Fruit fly (Drosophila melanogaster) whole organism, embryonic: ENCODE measurements around the gene CG14212.

Experiments used
- Adf1 ChIP-seq: fragments of 200-800 bp; sonication (Bioruptor generic); IDR thresholded peaks from 2 replicates; pipeline ENCODE4 v1.3.6; 2022; ENCODE audit warnings: missing biosample characterization, missing genetic modification characterization
- Bgb ChIP-seq: fragments of 200-800 bp; sonication (Bioruptor generic); IDR thresholded peaks from 2 replicates; pipeline ENCODE4 v1.3.6; 2022; ENCODE audit warnings: missing biosample characterization, missing genetic modification characterization; ENCODE audit not compliant: partially characterized antibody
- CG10366 ChIP-seq: fragments of 200-800 bp; sonication (Bioruptor generic); IDR thresholded peaks from 2 replicates; pipeline ENCODE4 v1.3.6; 2022; ENCODE audit warnings: missing biosample characterization, missing genetic modification characterization
- CG10431 ChIP-seq: fragments of 200-800 bp; sonication (Bioruptor generic); optimal IDR thresholded peaks from 3 replicates; lab custom pipeline; 2018; ENCODE audit warnings: missing biosample characterization, mild to moderate bottlenecking, missing genetic modification characterization
- CG10543 ChIP-seq: fragments of 200-800 bp; sonication (Bioruptor generic); optimal IDR thresholded peaks from 3 replicates; lab custom pipeline; 2017; ENCODE audit warnings: missing biosample characterization, mild to moderate bottlenecking, missing genetic modification characterization, moderate library complexity
- CG12659 ChIP-seq: fragments of 200-800 bp; sonication (Bioruptor generic); optimal IDR thresholded peaks from 3 replicates; lab custom pipeline; 2017; ENCODE audit warnings: mild to moderate bottlenecking, missing biosample characterization, missing genetic modification reagents, missing genetic modification characterization
- CG12769 ChIP-seq: fragments of 200-800 bp; sonication (Bioruptor generic); optimal IDR thresholded peaks from 2 replicates; lab custom pipeline; 2019; ENCODE audit warnings: missing biosample characterization, mild to moderate bottlenecking, missing genetic modification characterization, moderate library complexity
- CG13424 ChIP-seq: fragments of 200-800 bp; sonication (Bioruptor generic); optimal IDR thresholded peaks from 2 replicates; lab custom pipeline; 2019; ENCODE audit warnings: missing biosample characterization, mild to moderate bottlenecking, missing genetic modification characterization, moderate library complexity
- CG1647 ChIP-seq: fragments of 200-800 bp; sonication (Bioruptor generic); optimal IDR thresholded peaks from 3 replicates; lab custom pipeline; 2016; ENCODE audit warnings: missing biosample characterization, missing genetic modification characterization
- CG16863 ChIP-seq: fragments of 200-800 bp; sonication (Bioruptor generic); optimal IDR thresholded peaks from 3 replicates; lab custom pipeline; 2016; ENCODE audit warnings: missing biosample characterization, missing genetic modification characterization
- CG17359 ChIP-seq: fragments of 200-800 bp; sonication (Bioruptor generic); optimal IDR thresholded peaks from 3 replicates; lab custom pipeline; 2018; ENCODE audit warnings: missing biosample characterization, mild to moderate bottlenecking, missing genetic modification characterization, moderate library complexity
- CG17912 ChIP-seq: fragments of 200-800 bp; sonication (Bioruptor generic); optimal IDR thresholded peaks from 2 replicates; lab custom pipeline; 2018; ENCODE audit warnings: missing biosample characterization, mild to moderate bottlenecking, missing genetic modification characterization
- CG33213 ChIP-seq: fragments of 200-800 bp; sonication (Bioruptor generic); optimal IDR thresholded peaks from 3 replicates; lab custom pipeline; 2016; ENCODE audit warnings: missing biosample characterization, missing genetic modification characterization
- CG34376 ChIP-seq: fragments of 200-800 bp; sonication (Bioruptor generic); optimal IDR thresholded peaks from 2 replicates; lab custom pipeline; 2018; ENCODE audit warnings: missing biosample characterization, mild to moderate bottlenecking, missing genetic modification characterization
- CG3995 ChIP-seq: fragments of 200-800 bp; sonication (Bioruptor generic); optimal IDR thresholded peaks from 3 replicates; lab custom pipeline; 2016; ENCODE audit warnings: missing biosample characterization, missing genetic modification characterization
- CG4707 ChIP-seq: fragments of 200-800 bp; sonication (Bioruptor generic); optimal IDR thresholded peaks from 2 replicates; lab custom pipeline; 2018; ENCODE audit warnings: missing biosample characterization, mild to moderate bottlenecking, missing genetic modification characterization, moderate library complexity
- CG5180 ChIP-seq: fragments of 200-800 bp; sonication (Bioruptor generic); optimal IDR thresholded peaks from 3 replicates; lab custom pipeline; 2017; ENCODE audit warnings: missing biosample characterization, missing genetic modification characterization, mild to moderate bottlenecking, moderate library complexity, missing genetic modification reagents
- CG6175 ChIP-seq: fragments of 200-800 bp; sonication (Bioruptor generic); IDR thresholded peaks from 3 replicates; pipeline ENCODE4 v1.3.6; 2022; ENCODE audit warnings: missing biosample characterization, missing genetic modification characterization
- CG6683 ChIP-seq: fragments of 200-800 bp; sonication (Bioruptor generic); optimal IDR thresholded peaks from 2 replicates; lab custom pipeline; 2017; ENCODE audit warnings: missing biosample characterization, mild to moderate bottlenecking, missing genetic modification characterization, missing genetic modification reagents
- CG9215 ChIP-seq: fragments of 200-800 bp; sonication (Bioruptor generic); IDR thresholded peaks from 2 replicates; pipeline ENCODE4 v1.3.6; 2022; ENCODE audit warnings: missing biosample characterization, missing genetic modification characterization
- CG9932 ChIP-seq: fragments of 200-800 bp; sonication (Bioruptor generic); IDR thresholded peaks from 2 replicates; pipeline ENCODE4 v1.3.6; 2022; ENCODE audit warnings: missing biosample characterization, missing genetic modification characterization
- Dll ChIP-seq: fragments of 200-800 bp; sonication (Bioruptor generic); IDR thresholded peaks from 4 replicates; pipeline ENCODE4 v1.3.6; 2022; ENCODE audit warnings: missing biosample characterization, missing genetic modification characterization; ENCODE audit not compliant: partially characterized antibody
- Gsc ChIP-seq: fragments of 200-800 bp; sonication (Bioruptor generic); IDR thresholded peaks from 2 replicates; pipeline ENCODE4 v1.3.6; 2022; ENCODE audit warnings: missing biosample characterization, missing genetic modification characterization
- H15 ChIP-seq: fragments of 200-800 bp; sonication (Bioruptor generic); IDR thresholded peaks from 3 replicates; pipeline ENCODE4 v1.3.6; 2022; ENCODE audit warnings: missing biosample characterization, missing genetic modification characterization
- Hey ChIP-seq: fragments of 200-800 bp; sonication (Bioruptor generic); optimal IDR thresholded peaks from 3 replicates; lab custom pipeline; 2018; ENCODE audit warnings: missing biosample characterization, mild to moderate bottlenecking, missing genetic modification characterization
- Hmx ChIP-seq: fragments of 200-800 bp; sonication (Bioruptor generic); optimal IDR thresholded peaks from 2 replicates; lab custom pipeline; 2016; ENCODE audit warnings: missing biosample characterization, missing genetic modification characterization
- NFAT ChIP-seq: fragments of 200-800 bp; sonication (Bioruptor generic); IDR thresholded peaks from 2 replicates; pipeline ENCODE4 v1.3.6; 2022; ENCODE audit warnings: missing biosample characterization, missing genetic modification characterization
- NfI ChIP-seq: fragments of 200-800 bp; sonication (Bioruptor generic); optimal IDR thresholded peaks from 3 replicates; lab custom pipeline; 2018; ENCODE audit warnings: missing biosample characterization, mild to moderate bottlenecking, missing genetic modification characterization, moderate library complexity
- Pdp1 ChIP-seq, 2 experiments: fragments of 200-800 bp; sonication (Bioruptor generic); optimal IDR thresholded peaks; 3 replicates each; lab custom pipeline; 2016; ENCODE audit warnings: missing biosample characterization in 2 of 2, missing genetic modification characterization in 2 of 2, mild to moderate bottlenecking in 1 of 2, moderate library complexity in 1 of 2
- Rfx ChIP-seq: fragments of 200-800 bp; sonication (Bioruptor generic); IDR thresholded peaks from 2 replicates; pipeline ENCODE4 v1.3.6; 2022; ENCODE audit warnings: missing biosample characterization, missing genetic modification characterization
- az2 ChIP-seq: fragments of 200-800 bp; sonication (Bioruptor generic); optimal IDR thresholded peaks from 3 replicates; lab custom pipeline; 2016; ENCODE audit warnings: missing biosample characterization, missing genetic modification characterization
- cas ChIP-seq: fragments of 200-800 bp; sonication (Bioruptor generic); IDR thresholded peaks from 2 replicates; pipeline ENCODE4 v1.3.6; 2022; ENCODE audit warnings: missing biosample characterization, missing genetic modification characterization
- cg ChIP-seq: fragments of 200-800 bp; sonication (Bioruptor generic); optimal IDR thresholded peaks from 3 replicates; lab custom pipeline; 2019; ENCODE audit warnings: missing biosample characterization, mild to moderate bottlenecking, missing genetic modification characterization, moderate library complexity
- chinmo ChIP-seq: fragments of 200-800 bp; sonication (Bioruptor generic); IDR thresholded peaks from 4 replicates; pipeline ENCODE4 v1.3.6; 2022; ENCODE audit warnings: missing biosample characterization, missing genetic modification characterization; ENCODE audit not compliant: partially characterized antibody
- crol ChIP-seq: fragments of 200-800 bp; sonication (Bioruptor generic); IDR thresholded peaks from 2 replicates; pipeline ENCODE4 v1.3.6; 2022; ENCODE audit warnings: missing biosample characterization, missing genetic modification characterization
- cwo ChIP-seq: fragments of 200-800 bp; sonication (Bioruptor generic); optimal IDR thresholded peaks from 3 replicates; lab custom pipeline; 2017; ENCODE audit warnings: missing biosample characterization, missing genetic modification characterization, mild to moderate bottlenecking, moderate library complexity, missing genetic modification reagents
- exex ChIP-seq: fragments of 200-800 bp; sonication (Bioruptor generic); optimal IDR thresholded peaks from 4 replicates; lab custom pipeline; 2018; ENCODE audit warnings: missing biosample characterization, mild to moderate bottlenecking, missing genetic modification characterization, moderate library complexity
- ftz-f1 ChIP-seq: fragments of 200-800 bp; sonication (Bioruptor generic); optimal IDR thresholded peaks from 2 replicates; lab custom pipeline; 2016; ENCODE audit warnings: missing biosample characterization, missing genetic modification characterization
- kah ChIP-seq: fragments of 200-800 bp; sonication (Bioruptor generic); optimal IDR thresholded peaks from 2 replicates; lab custom pipeline; 2018; ENCODE audit warnings: missing biosample characterization, mild to moderate bottlenecking, missing genetic modification characterization
- odd ChIP-seq: fragments of 200-800 bp; sonication (Bioruptor generic); optimal IDR thresholded peaks from 2 replicates; lab custom pipeline; 2017; ENCODE audit warnings: missing biosample characterization, mild to moderate bottlenecking, missing genetic modification characterization
- otp ChIP-seq: fragments of 200-800 bp; sonication (Bioruptor generic); IDR thresholded peaks from 3 replicates; pipeline ENCODE4, ENCODE4 v1.3.6; 2022; ENCODE audit warnings: missing biosample characterization, missing genetic modification characterization
- pb ChIP-seq: fragments of 200-800 bp; sonication (Bioruptor generic); optimal IDR thresholded peaks from 3 replicates; lab custom pipeline; 2016; ENCODE audit warnings: missing biosample characterization, missing genetic modification characterization
- peb ChIP-seq: fragments of 200-800 bp; sonication (Bioruptor generic); IDR thresholded peaks from 2 replicates; pipeline ENCODE4 v1.3.6; 2022; ENCODE audit warnings: missing biosample characterization, missing genetic modification characterization
- row ChIP-seq: fragments of 200-800 bp; sonication (Bioruptor generic); IDR thresholded peaks from 3 replicates; pipeline ENCODE4 v1.3.6; 2022; ENCODE audit warnings: missing biosample characterization, missing genetic modification characterization
- sd ChIP-seq: fragments of 200-800 bp; sonication (Bioruptor generic); optimal IDR thresholded peaks from 3 replicates; lab custom pipeline; 2018; ENCODE audit warnings: missing biosample characterization, mild to moderate bottlenecking, missing genetic modification characterization, moderate library complexity
- sisA ChIP-seq: fragments of 200-800 bp; sonication (Bioruptor generic); IDR thresholded peaks from 2 replicates; pipeline ENCODE4 v1.3.6; 2022; ENCODE audit warnings: missing biosample characterization, missing genetic modification characterization
- sr ChIP-seq: fragments of 200-800 bp; sonication (Bioruptor generic); IDR thresholded peaks from 3 replicates; pipeline ENCODE4 v1.3.6; 2022; ENCODE audit warnings: missing biosample characterization, missing genetic modification characterization
- sug ChIP-seq: fragments of 200-800 bp; optimal IDR thresholded peaks from 2 replicates; lab custom pipeline; 2019; ENCODE audit warnings: missing biosample characterization, mild to moderate bottlenecking, missing genetic modification characterization, moderate library complexity
- trh ChIP-seq: fragments of 200-800 bp; sonication (Bioruptor generic); optimal IDR thresholded peaks from 2 replicates; lab custom pipeline; 2016; ENCODE audit warnings: missing biosample characterization, missing genetic modification characterization
- twi ChIP-seq: fragments of 200-800 bp; optimal IDR thresholded peaks from 2 replicates; lab custom pipeline; 2019; ENCODE audit warnings: missing biosample characterization, mild to moderate bottlenecking, missing genetic modification characterization, moderate library complexity
- z ChIP-seq: fragments of 200-800 bp; sonication (Bioruptor generic); IDR thresholded peaks from 3 replicates; pipeline ENCODE4 v1.3.6; 2022; ENCODE audit warnings: missing biosample characterization, missing genetic modification characterization

The CG14212 gene

DNA sequence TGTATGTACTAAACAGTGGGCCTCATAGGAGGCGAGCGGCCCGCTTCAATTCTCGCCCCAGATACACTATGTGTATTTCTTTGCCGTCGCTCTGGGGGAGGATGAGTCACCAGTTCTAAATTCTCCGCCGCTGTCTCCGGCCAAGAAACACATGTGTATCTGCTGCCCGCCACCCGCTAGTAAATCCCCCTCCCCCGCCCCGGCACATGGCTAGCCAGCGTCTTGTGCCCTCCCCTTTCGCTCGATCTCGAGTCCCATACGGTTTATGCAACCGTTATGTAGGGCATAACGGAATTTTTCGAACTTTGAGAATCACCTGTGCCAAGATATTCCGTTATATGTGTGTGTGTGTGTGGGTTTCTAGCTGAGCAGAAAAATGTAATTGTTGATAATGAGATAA, 19.6 kb upstream of the CG14212 start (continued):
- TF ChIP-seq CG6683 (GFP tag; lab: Kevin White, UChicago) = no peak
- peak; percentile 0 for TF ChIP-seq CG34376 (GFP tag; lab: Kevin White, UChicago)
- TF ChIP-seq Bgb (GFP tag; lab: Robert Waterston, UW) = peak; percentile 9; the same call in 1 of the 2 replicates
- no peak for TF ChIP-seq CG10366
- no peak for TF ChIP-seq pb
- no peak for TF ChIP-seq Hey (tag; lab: Kevin White, UChicago)
- TF ChIP-seq CG4707 (GFP tag; lab: Kevin White, UChicago) = peak; percentile 39
- TF ChIP-seq sug = peak; percentile 68
- TF ChIP-seq CG12769 (tag; lab: Kevin White, UChicago) = peak; percentile 83
- TF ChIP-seq CG9215 (GFP tag; lab: Robert Waterston, UW) = no peak
- peak; percentile 91 for TF ChIP-seq twi (tag; lab: Kevin White, UChicago)
- TF ChIP-seq Adf1 (GFP tag; lab: Robert Waterston, UW) = peak; percentile 9; the same call in 1 of the 2 replicates
- peak; percentile 32 for TF ChIP-seq exex (tag; lab: Kevin White, UChicago)
- TF ChIP-seq row (GFP tag; lab: Robert Waterston, UW) = 0 out of 3 replicates have a peak, but pooled peaks have one; percentile 7
- peak; percentile 76 for TF ChIP-seq cwo (GFP tag; lab: Kevin White, UChicago)
- TF ChIP-seq NFAT (GFP tag; lab: Robert Waterston, UW) = peak; percentile 53; the same call in 1 of the 2 replicates
- TF ChIP-seq Rfx (GFP tag; lab: Robert Waterston, UW) = 0 out of 2 replicates have a peak, but pooled peaks have one; percentile 49
- TF ChIP-seq Gsc (GFP tag; lab: Robert Waterston, UW) = no peak
- TF ChIP-seq cas = no peak
- no peak for TF ChIP-seq CG10431 (GFP tag; lab: Kevin White, UChicago)
- TF ChIP-seq crol (GFP tag; lab: Robert Waterston, UW) = peak; percentile 96
- TF ChIP-seq CG10543 = peak; percentile 92
- no peak for TF ChIP-seq sr (GFP tag; lab: Robert Waterston, UW)
- TF ChIP-seq sd (tag; lab: Kevin White, UChicago) = peak; percentile 91
- TF ChIP-seq cg (GFP tag; lab: Kevin White, UChicago) = peak; percentile 23
- TF ChIP-seq Dll = no peak
- TF ChIP-seq kah (GFP tag; lab: Kevin White, UChicago) = peak; percentile 42
- TF ChIP-seq CG6175 = peak; percentile 51; the same call in 2 of the 3 replicates

DNA sequence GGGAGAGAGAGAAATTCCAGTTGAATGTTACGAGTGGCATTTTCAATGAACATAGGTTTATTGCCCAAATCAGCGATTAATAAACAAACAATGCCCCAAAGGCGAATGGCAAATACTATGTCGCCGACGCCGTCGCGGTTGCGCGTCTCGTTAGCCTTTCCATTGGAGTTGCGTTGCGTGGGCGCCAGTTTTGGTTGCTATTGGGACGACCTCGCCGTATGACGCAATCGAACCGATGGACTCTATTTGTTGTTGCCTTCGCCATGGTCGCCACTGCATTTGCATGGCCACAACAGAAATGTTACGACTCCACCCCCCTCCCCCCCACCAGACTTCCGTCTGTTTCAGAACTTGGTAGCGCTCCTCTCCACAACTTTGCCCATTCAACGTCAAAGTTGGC, 18.9 kb upstream of the CG14212 start:
- TF ChIP-seq odd (GFP tag; lab: Kevin White, UChicago) = no peak
- no peak for TF ChIP-seq CG1647 (GFP tag; lab: Kevin White, UChicago)
- TF ChIP-seq exex (tag; lab: Kevin White, UChicago) = no peak
- no peak for TF ChIP-seq CG9932 (GFP tag; lab: Robert Waterston, UW)
- TF ChIP-seq sr (GFP tag; lab: Robert Waterston, UW) = peak; percentile 82
- TF ChIP-seq chinmo (GFP tag; lab: Robert Waterston, UW) = 0 out of 4 replicates have a peak, but pooled peaks have one; percentile 48
- no peak for TF ChIP-seq CG33213
- no peak for TF ChIP-seq trh (GFP tag; lab: Kevin White, UChicago)
- TF ChIP-seq CG17912 (GFP tag; lab: Kevin White, UChicago) = no peak
- no peak for TF ChIP-seq az2 (GFP tag; lab: Kevin White, UChicago)
- TF ChIP-seq CG5180 (GFP tag; lab: Kevin White, UChicago) = peak; percentile 61
- peak in 1 of 2 experiments; percentile 76 for TF ChIP-seq Pdp1 (GFP tag; optimal IDR thresholded peaks at IDR 0.05; lab: Kevin White, UChicago)
- TF ChIP-seq NfI (GFP tag; lab: Kevin White, UChicago) = no peak
- no peak for TF ChIP-seq otp (GFP tag; lab: Robert Waterston, UW)
- no peak for TF ChIP-seq Hmx
- no peak for TF ChIP-seq sisA (GFP tag; lab: Robert Waterston, UW)
- no peak for TF ChIP-seq CG9215 (GFP tag; lab: Robert Waterston, UW)
- TF ChIP-seq peb (GFP tag; lab: Robert Waterston, UW) = no peak
- no peak for TF ChIP-seq CG3995 (GFP tag; lab: Kevin White, UChicago)
- no peak for TF ChIP-seq CG12659 (GFP tag; lab: Kevin White, UChicago)
- no peak for TF ChIP-seq CG17359 (tag; lab: Kevin White, UChicago)
- no peak for TF ChIP-seq z (GFP tag; lab: Robert Waterston, UW)
- TF ChIP-seq CG16863 = no peak
- peak; percentile 35 for TF ChIP-seq ftz-f1
- TF ChIP-seq CG13424 = no peak
- no peak for TF ChIP-seq H15 (GFP tag; lab: Robert Waterston, UW)
